Worm (Caenorhabditis elegans): ENCODE results near the gene clec-246.

Gene clec-246

ce11 chrV:18146077-18146476 lies 43.2 kb upstream of the clec-246 start, which contains the start of gene C14A6.3:
Gene C14A6.3, plus strand, starts transcription at chrV:18146377.
- TF ChIP-seq snpc-4 (tag; optimal IDR thresholded peaks at IDR 0.05) (no peak), T20F7.1 (GFP tag; optimal IDR thresholded peaks at IDR 0.05) (no peak), pqm-1 (tag; optimal IDR thresholded peaks at IDR 0.05) (peak; percentile 39), ceh-28 (tag; optimal IDR thresholded peaks at IDR 0.05) (no peak)

- no peak for TF ChIP-seq daf-16 (GFP tag; optimal IDR thresholded peaks at IDR 0.05)
- TF ChIP-seq daf-16 (tag; optimal IDR thresholded peaks at IDR 0.05): peak; percentile 69
- no peak for TF ChIP-seq nhr-42 (GFP tag; IDR thresholded peaks at IDR 0.05)
- peak; percentile 95 for TF ChIP-seq php-3 (GFP tag; IDR thresholded peaks at IDR 0.05)
- peak; percentile 49 for TF ChIP-seq dve-1 (tag; optimal IDR thresholded peaks at IDR 0.05; ENCODE audit: insufficient read depth)
- TF ChIP-seq nhr-28 (tag; optimal IDR thresholded peaks at IDR 0.05): peak; percentile 41
Measured at ce11 chrV:18157707-18158106, 31.6 kb upstream of the clec-246 start, which contains the start of gene clec-48. Gene clec-48, plus strand, starts transcription at chrV:18158026.

- TF ChIP-seq daf-16 (GFP tag; optimal IDR thresholded peaks at IDR 0.05) (no peak), daf-16 (tag; optimal IDR thresholded peaks at IDR 0.05) (no peak), unc-62 (GFP tag; optimal IDR thresholded peaks at IDR 0.05 in 1 of 2) (peak in 1 of 2 experiments; percentile 97), unc-62 (tag; optimal IDR thresholded peaks at IDR 0.05) (no peak), mep-1 (tag; optimal IDR thresholded peaks at IDR 0.05) (no peak)
Measured at ce11 chrV:18158172-18158571, 31.1 kb upstream of the clec-246 start.

ce11 chrV:18161228-18161627 lies 28.1 kb upstream of the clec-246 start, which contains the start of gene C14A6.13:
Gene C14A6.13, minus strand, starts transcription at chrV:18161328.
- TF ChIP-seq ceh-28 (tag; optimal IDR thresholded peaks at IDR 0.05) (no peak), ama-1 (optimal IDR thresholded peaks at IDR 0.05) (no peak), madf-5 (GFP tag; IDR thresholded peaks at IDR 0.05) (no peak), daf-16 (GFP tag; optimal IDR thresholded peaks at IDR 0.05) (no peak), daf-16 (tag; optimal IDR thresholded peaks at IDR 0.05) (no peak), unc-39 (tag; optimal IDR thresholded peaks at IDR 0.05) (no peak), mes-2 (tag; optimal IDR thresholded peaks at IDR 0.05; ENCODE audit: poor library complexity, severe bottlenecking) (no peak), nhr-28 (tag; optimal IDR thresholded peaks at IDR 0.05) (no peak), R02D3.7 (tag; optimal IDR thresholded peaks at IDR 0.05) (no peak), cey-2 (tag; optimal IDR thresholded peaks at IDR 0.05; ENCODE audit: borderline replicate concordance, insufficient read depth) (no peak), zip-2 (tag; optimal IDR thresholded peaks at IDR 0.05) (no peak), egl-27 (tag; optimal IDR thresholded peaks at IDR 0.05) (no peak), nhr-11 (tag; optimal IDR thresholded peaks at IDR 0.05) (no peak), lin-38 (GFP tag; IDR thresholded peaks at IDR 0.05) (no peak), Y75B8A.6 (GFP tag; IDR thresholded peaks at IDR 0.05) (no peak), daf-12 (tag; optimal IDR thresholded peaks at IDR 0.05) (no peak), snpc-1.2 (GFP tag; IDR thresholded peaks at IDR 0.05) (no peak)

- no peak for TF ChIP-seq ceh-82 (tag; optimal IDR thresholded peaks at IDR 0.05)
- TF ChIP-seq hlh-30 (tag; optimal IDR thresholded peaks at IDR 0.05; ENCODE audit: insufficient read depth): no peak
- TF ChIP-seq F49E8.2 (tag; optimal IDR thresholded peaks at IDR 0.05; ENCODE audit: borderline replicate concordance): no peak
- no peak for TF ChIP-seq R02D3.7 (tag; optimal IDR thresholded peaks at IDR 0.05)
- no peak for TF ChIP-seq dmd-9 (GFP tag; IDR thresholded peaks at IDR 0.05)
- no peak for TF ChIP-seq D1046.2 (GFP tag; IDR thresholded peaks at IDR 0.05)
- no peak for TF ChIP-seq ZK546.5 (tag; optimal IDR thresholded peaks at IDR 0.05)
- TF ChIP-seq duxl-1 (tag; optimal IDR thresholded peaks at IDR 0.05; ENCODE audit: poor library complexity): no peak
- TF ChIP-seq egl-43 (GFP tag; IDR thresholded peaks at IDR 0.05): no peak
- TF ChIP-seq pha-4 (GFP tag; IDR thresholded peaks at IDR 0.05): no peak
- TF ChIP-seq pha-4 (tag; optimal IDR thresholded peaks at IDR 0.05): no peak
- no peak for TF ChIP-seq hif-1 (tag; optimal IDR thresholded peaks at IDR 0.05)
- TF ChIP-seq ztf-11 (tag; optimal IDR thresholded peaks at IDR 0.05): no peak
- TF ChIP-seq spr-1 (tag; optimal IDR thresholded peaks at IDR 0.05): no peak
- TF ChIP-seq unc-39 (tag; optimal IDR thresholded peaks at IDR 0.05): no peak
- TF ChIP-seq nhr-237 (tag; optimal IDR thresholded peaks at IDR 0.05): no peak
- TF ChIP-seq gei-8 (GFP tag; optimal IDR thresholded peaks at IDR 0.05): no peak
- no peak for TF ChIP-seq spr-3 (GFP tag; optimal IDR thresholded peaks at IDR 0.05)
Measured at ce11 chrV:18162568-18162967, 26.7 kb upstream of the clec-246 start, which contains the start of gene C14A6.12. Gene C14A6.12, minus strand, starts transcription at chrV:18162668.

Data from whole organism, L4 larva.